Worm (Caenorhabditis elegans): ENCODE data around the gene dyf-18.
"Not testable (repeated sequence)": the region's sequence is repeated elsewhere in the genome, so short reads cannot be mapped to it uniquely, and the experiment has no call there.

DNA sequence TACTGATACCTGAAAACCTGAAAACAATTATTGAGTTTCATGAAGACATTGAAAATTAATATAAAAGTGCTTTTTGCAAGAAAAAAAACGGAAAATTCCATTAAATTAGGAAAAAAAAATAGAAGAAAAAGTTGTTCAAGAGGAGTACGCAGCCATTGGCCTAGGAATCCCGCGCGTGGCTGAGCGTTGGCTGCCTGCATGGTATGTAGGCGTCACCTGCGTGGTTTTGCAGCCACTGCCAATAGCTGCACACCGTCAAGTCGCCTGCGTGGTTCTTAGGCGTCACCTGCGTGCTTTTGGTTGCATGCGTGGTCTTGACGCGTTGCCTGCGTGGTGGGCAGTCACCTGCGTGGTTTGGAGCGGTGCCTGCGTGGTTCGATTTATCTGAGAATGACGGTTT is 27.0 kb upstream of the dyf-18 start, which contains the start of gene M117.6:
- not testable (repeated sequence) for TF ChIP-seq ztf-6 (GFP tag; IDR thresholded peaks at IDR 0.05); F49E8.2 (tag; optimal IDR thresholded peaks at IDR 0.05; ENCODE audit: insufficient read depth); Y53F4B.3 (GFP tag; IDR thresholded peaks at IDR 0.05); mcd-1 (GFP tag; IDR thresholded peaks at IDR 0.05); attf-3 (GFP tag; conservative IDR thresholded peaks at IDR 0.05); nfya-2 (GFP tag; IDR thresholded peaks at IDR 0.05)
